Fruit fly (Drosophila melanogaster) whole organism, pupa: Measurements from ENCODE around the gene Crg-1.

Experiments
- CG13204 ChIP-seq: fragments of 200-800 bp; sonication (Bioruptor generic); optimal IDR thresholded peaks from 2 replicates; lab custom pipeline; 2018; ENCODE audit warnings: missing biosample characterization, mild to moderate bottlenecking, missing genetic modification characterization, moderate library complexity
- CG14655 ChIP-seq: fragments of 200-800 bp; sonication (Bioruptor generic); optimal IDR thresholded peaks from 3 replicates; lab custom pipeline; 2017; ENCODE audit warnings: mild to moderate bottlenecking, missing biosample characterization, missing genetic modification reagents, missing genetic modification characterization
- CG15710 ChIP-seq: fragments of 200-800 bp; sonication (Bioruptor generic); optimal IDR thresholded peaks from 2 replicates; lab custom pipeline; 2018; ENCODE audit warnings: missing biosample characterization, mild to moderate bottlenecking, missing genetic modification characterization, moderate library complexity
- CG17806 ChIP-seq: fragments of 200-800 bp; sonication (Bioruptor generic); optimal IDR thresholded peaks from 2 replicates; lab custom pipeline; 2018; ENCODE audit warnings: missing biosample characterization, mild to moderate bottlenecking, missing genetic modification characterization, moderate library complexity
- CG34367 ChIP-seq: fragments of 200-800 bp; sonication (Bioruptor generic); optimal IDR thresholded peaks from 2 replicates; lab custom pipeline; 2018; ENCODE audit warnings: missing biosample characterization, mild to moderate bottlenecking, missing genetic modification characterization
- CG4496 ChIP-seq: fragments of 200-800 bp; sonication (Bioruptor generic); IDR thresholded peaks from 3 replicates; pipeline ENCODE4 v1.3.6; 2022; ENCODE audit warnings: missing biosample characterization, missing genetic modification characterization
- CG8159 ChIP-seq: fragments of 200-800 bp; sonication (Bioruptor generic); optimal IDR thresholded peaks from 3 replicates; lab custom pipeline; 2018; ENCODE audit warnings: missing biosample characterization, mild to moderate bottlenecking, missing genetic modification characterization, moderate library complexity
- EcR ChIP-seq: fragments of 200-800 bp; sonication (Bioruptor generic); optimal IDR thresholded peaks from 3 replicates; lab custom pipeline; 2019; ENCODE audit warnings: missing biosample characterization, missing genetic modification characterization, mild to moderate bottlenecking, moderate library complexity, missing genetic modification reagents
- Ets98B ChIP-seq: fragments of 200-800 bp; sonication (Bioruptor generic); IDR thresholded peaks from 2 replicates; pipeline ENCODE4 v1.3.6; 2022; ENCODE audit warnings: missing biosample characterization, missing genetic modification characterization
- Pif1A ChIP-seq: fragments of 200-800 bp; sonication (Bioruptor generic); optimal IDR thresholded peaks from 3 replicates; lab custom pipeline; 2016; ENCODE audit warnings: missing biosample characterization, missing genetic modification characterization
- Pif1B ChIP-seq: fragments of 200-800 bp; sonication (Bioruptor generic); optimal IDR thresholded peaks from 3 replicates; lab custom pipeline; 2016; ENCODE audit warnings: missing biosample characterization, missing genetic modification characterization
- gl ChIP-seq: fragments of 200-800 bp; sonication (Bioruptor generic); optimal IDR thresholded peaks from 2 replicates; lab custom pipeline; 2018; ENCODE audit warnings: missing biosample characterization, mild to moderate bottlenecking, missing genetic modification characterization

- TF ChIP-seq CG17806 (tag; lab: Kevin White, UChicago) = no peak
- TF ChIP-seq EcR (GFP tag; lab: Kevin White, UChicago) = peak; percentile 42
- TF ChIP-seq CG4496 = 0 out of 3 replicates have a peak, but pooled peaks have one; percentile 6
- TF ChIP-seq CG8159 = no peak
- TF ChIP-seq CG14655 (GFP tag; lab: Kevin White, UChicago) = no peak
- no peak for TF ChIP-seq Pif1A (GFP tag; lab: Kevin White, UChicago)
- no peak for TF ChIP-seq CG15710 (tag; lab: Kevin White, UChicago)
- no peak for TF ChIP-seq Ets98B (GFP tag; lab: Robert Waterston, UW)
- TF ChIP-seq Pif1B (GFP tag; lab: Kevin White, UChicago) = no peak
- no peak for TF ChIP-seq CG34367
- peak; percentile 74 for TF ChIP-seq CG13204 (GFP tag; lab: Kevin White, UChicago)
- TF ChIP-seq gl (tag; lab: Kevin White, UChicago) = no peak
These were observed 46.1 kb upstream of the Crg-1 start for dm6 chrX:3746898-3747297.
